Fruit fly (Drosophila melanogaster): ENCODE measurements around the gene Marcal1.
A peak's percentile ranks its signal among the peaks of the same experiment; 100 is the strongest.

Gene Marcal1

dm6 chr2L:4997401-4998259, 42.3 kb downstream of the Marcal1 start (continued):
- TF ChIP-seq pros (GFP tag; optimal IDR thresholded peaks at IDR 0.05) (peak; percentile 79), Ptx1 (GFP tag; IDR thresholded peaks at IDR 0.05) (peak; percentile 99), insv (GFP tag; optimal IDR thresholded peaks at IDR 0.05) (peak; percentile 9 to 70), CG9817 (tag; optimal IDR thresholded peaks at IDR 0.05) (peak; percentile 98), CG10565 (GFP tag; optimal IDR thresholded peaks at IDR 0.05) (peak; percentile 97), bigmax (GFP tag; optimal IDR thresholded peaks at IDR 0.05) (peak; percentile 80), CG2712 (tag; optimal IDR thresholded peaks at IDR 0.05) (peak; percentile 99), dpn (GFP tag; optimal IDR thresholded peaks at IDR 0.05) (peak; percentile 99), vvl (GFP tag; IDR thresholded peaks at IDR 0.05) (peak; percentile 100), CG2199 (GFP tag; IDR thresholded peaks at IDR 0.05) (peak; percentile 99), Neu2 (GFP tag; optimal IDR thresholded peaks at IDR 0.05; ENCODE audit: borderline replicate concordance) (peak; percentile 94), D (optimal IDR thresholded peaks at IDR 0.05) (no peak), D (GFP tag; optimal IDR thresholded peaks at IDR 0.05) (peak; percentile 99), CG11456 (GFP tag; IDR thresholded peaks at IDR 0.05) (peak; percentile 99), CG30020 (tag; optimal IDR thresholded peaks at IDR 0.05) (peak; percentile 88), al (GFP tag; IDR thresholded peaks at IDR 0.05) (peak; percentile 99), Atf6 (GFP tag; IDR thresholded peaks at IDR 0.05) (peak; percentile 99), Ravus (GFP tag; IDR thresholded peaks at IDR 0.05) (peak; percentile 98), twi (tag; optimal IDR thresholded peaks at IDR 0.05) (peak; percentile 96), gcm (GFP tag; optimal IDR thresholded peaks at IDR 0.05) (peak; percentile 99), Xbp1 (GFP tag; optimal IDR thresholded peaks at IDR 0.05) (peak; percentile 99), tio (GFP tag; optimal IDR thresholded peaks at IDR 0.05) (peak; percentile 99), NK7.1 (GFP tag; optimal IDR thresholded peaks at IDR 0.05) (peak; percentile 98), CG15479 (GFP tag; optimal IDR thresholded peaks at IDR 0.05) (no peak), crp (GFP tag; optimal IDR thresholded peaks at IDR 0.05) (peak; percentile 35 to 77), Elba2 (GFP tag; optimal IDR thresholded peaks at IDR 0.05) (peak; percentile 78), Lpt (GFP tag; optimal IDR thresholded peaks at IDR 0.05) (no peak), CG11247 (GFP tag; IDR thresholded peaks at IDR 0.05) (peak; percentile 99), jigr1 (GFP tag; IDR thresholded peaks at IDR 0.05) (peak; percentile 99), Hand (GFP tag; optimal IDR thresholded peaks at IDR 0.05) (peak; percentile 94), CG12659 (GFP tag; optimal IDR thresholded peaks at IDR 0.05) (peak; percentile 99), sima (GFP tag; optimal IDR thresholded peaks at IDR 0.05) (peak; percentile 97), zfh1 (GFP tag; IDR thresholded peaks at IDR 0.05) (peak; percentile 100), Xrp1 (GFP tag; IDR thresholded peaks at IDR 0.05) (peak; percentile 99), CG10431 (GFP tag; optimal IDR thresholded peaks at IDR 0.05) (peak; percentile 97), Antp (GFP tag; optimal IDR thresholded peaks at IDR 0.05) (peak; percentile 99), CTCF (GFP tag; optimal IDR thresholded peaks at IDR 0.05) (peak; percentile 72), Med (GFP tag) (peak; percentile 100), Fer3 (tag; optimal IDR thresholded peaks at IDR 0.05) (peak; percentile 99), CG12236 (GFP tag; optimal IDR thresholded peaks at IDR 0.05) (peak; percentile 98), CG12391 (tag; optimal IDR thresholded peaks at IDR 0.05) (peak; percentile 99), Myb (GFP tag; optimal IDR thresholded peaks at IDR 0.05) (peak; percentile 94), CG4617 (GFP tag; optimal IDR thresholded peaks at IDR 0.05; ENCODE audit: borderline replicate concordance) (peak; percentile 99), Fer2 (tag; optimal IDR thresholded peaks at IDR 0.05) (peak; percentile 96), seq (GFP tag; IDR thresholded peaks at IDR 0.05) (peak; percentile 99), CG2875 (GFP tag; optimal IDR thresholded peaks at IDR 0.05) (peak; percentile 99), bcd (GFP tag; optimal IDR thresholded peaks at IDR 0.05) (peak; percentile 99), HmgD (GFP tag; optimal IDR thresholded peaks at IDR 0.05) (peak; percentile 99), CG17612 (GFP tag; IDR thresholded peaks at IDR 0.05) (peak; percentile 98), CG4854 (GFP tag; optimal IDR thresholded peaks at IDR 0.05) (peak; percentile 98)

Data from whole organism, embryonic.